Worm (Caenorhabditis elegans): ENCODE data around the gene sru-39.

DNA sequence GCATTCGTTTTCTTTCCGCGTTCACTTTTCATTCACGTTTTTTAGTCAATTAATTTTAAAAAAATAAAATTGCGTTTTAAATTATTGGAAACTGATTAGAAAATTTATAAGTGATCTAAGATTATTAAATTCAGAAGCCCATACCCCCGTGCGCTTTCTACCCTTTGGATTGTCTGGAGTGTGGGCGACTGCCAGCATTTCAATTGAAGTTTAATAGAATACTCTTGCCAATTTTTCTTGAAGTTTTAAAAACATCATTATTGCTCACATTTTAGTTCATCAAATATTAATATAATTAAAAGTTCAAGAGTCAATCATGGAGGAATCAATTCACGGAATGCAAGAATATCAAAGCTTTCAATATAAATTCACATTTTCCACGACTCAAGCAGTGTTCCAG lies 38.1 kb downstream of the sru-39 start, which contains the start of gene sru-36:
- TF ChIP-seq ama-1 (optimal IDR thresholded peaks at IDR 0.05) = no peak
- no peak for TF ChIP-seq hnd-1 (tag; optimal IDR thresholded peaks at IDR 0.05)
